Fruit fly (Drosophila melanogaster): Measurements from ENCODE around the gene kuk.

Gene kuk

DNA sequence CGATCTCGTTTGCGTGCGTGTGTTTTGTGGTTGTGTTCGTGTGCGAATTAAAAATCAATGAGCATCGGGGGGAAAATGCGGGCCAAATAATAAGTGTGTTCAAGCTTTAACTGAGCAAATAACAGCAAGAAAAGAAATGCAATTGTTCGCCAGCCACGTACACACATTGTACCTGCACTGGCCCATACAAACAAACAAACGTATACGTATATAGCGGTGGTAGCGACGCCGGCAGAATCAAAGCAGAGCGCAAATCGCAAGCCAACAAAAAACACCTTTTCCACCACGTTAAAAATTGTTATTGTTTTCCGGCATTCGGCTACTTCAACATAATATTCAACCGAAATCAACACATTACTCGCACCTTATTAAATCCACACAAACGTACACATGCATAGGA lies 25.5 kb upstream of the kuk start:
- TF ChIP-seq CG12155 (GFP tag; optimal IDR thresholded peaks at IDR 0.05), result no peak
- 0 out of 3 replicates have a peak, but pooled peaks have one; percentile 14 for TF ChIP-seq CG7963 (GFP tag; IDR thresholded peaks at IDR 0.05; ENCODE audit: partially characterized antibody)
- TF ChIP-seq CG2120 (GFP tag; optimal IDR thresholded peaks at IDR 0.05), result peak; percentile 20
- no peak for TF ChIP-seq CG32772 (GFP tag; IDR thresholded peaks at IDR 0.05)
- no peak for TF ChIP-seq CG11504 (tag; optimal IDR thresholded peaks at IDR 0.05)
- TF ChIP-seq CG9797 (GFP tag; optimal IDR thresholded peaks at IDR 0.05), result no peak
- peak; percentile 67 for TF ChIP-seq Adf1 (GFP tag; IDR thresholded peaks at IDR 0.05)
- 0 out of 3 replicates have a peak, but pooled peaks have one; percentile 3 for TF ChIP-seq HLH4C (GFP tag; IDR thresholded peaks at IDR 0.05; ENCODE audit: partially characterized antibody)
- TF ChIP-seq cg (GFP tag; optimal IDR thresholded peaks at IDR 0.05), result peak; percentile 55
- 0 out of 4 replicates have a peak, but pooled peaks have one; percentile 64 for TF ChIP-seq chinmo (GFP tag; IDR thresholded peaks at IDR 0.05; ENCODE audit: partially characterized antibody)
- no peak for TF ChIP-seq CG2202 (tag; optimal IDR thresholded peaks at IDR 0.05)
- no peak for TF ChIP-seq Dip2 (GFP tag; IDR thresholded peaks at IDR 0.05)
- TF ChIP-seq pum (GFP tag; optimal IDR thresholded peaks at IDR 0.05), result no peak
- no peak; the same call in 1 of the 2 replicates for TF ChIP-seq Rfx (GFP tag; IDR thresholded peaks at IDR 0.05)
- TF ChIP-seq corto (GFP tag; optimal IDR thresholded peaks at IDR 0.05), result no peak
- TF ChIP-seq Med (GFP tag), result peak; percentile 38

DNA sequence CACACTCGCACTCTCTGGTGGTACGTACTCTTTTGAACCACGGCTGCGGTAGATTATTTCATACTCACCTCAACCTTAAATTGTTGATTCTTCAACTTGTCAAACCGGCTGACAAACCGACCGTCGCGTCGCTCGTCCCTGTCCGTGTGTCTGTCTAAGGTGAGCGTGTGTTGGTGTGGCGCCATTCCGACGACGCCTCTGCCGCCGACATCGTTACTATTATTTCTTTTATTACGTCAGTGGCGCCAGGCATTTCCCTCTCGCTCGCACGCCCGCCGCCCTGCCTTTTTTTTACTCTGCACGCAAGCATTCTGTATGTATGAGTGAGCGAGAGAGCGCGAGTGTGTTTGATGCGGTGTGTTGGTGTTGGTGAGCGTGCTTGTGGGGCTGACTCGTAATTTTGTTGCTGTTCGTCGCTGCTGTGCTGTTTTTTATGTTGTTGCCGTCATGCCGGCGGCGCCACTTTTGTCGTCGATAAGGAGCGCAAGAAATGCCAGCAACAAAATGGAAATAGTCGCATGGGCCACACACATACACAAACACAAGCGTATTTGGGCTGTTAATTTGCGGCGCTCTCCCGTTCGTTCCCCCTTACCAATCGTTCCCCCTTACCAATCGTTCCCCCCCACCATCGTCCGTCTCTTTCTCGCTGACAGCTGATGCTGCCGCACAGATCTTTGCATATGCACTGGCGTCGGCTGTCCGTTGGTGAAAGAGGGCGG lies 23.7 kb upstream of the kuk start:
- no peak for TF ChIP-seq D19B (GFP tag; optimal IDR thresholded peaks at IDR 0.05)
- peak; percentile 15; the same call in 1 of the 2 replicates for TF ChIP-seq Bgb (GFP tag; IDR thresholded peaks at IDR 0.05; ENCODE audit: partially characterized antibody)
- peak; percentile 32 for TF ChIP-seq nau (GFP tag; optimal IDR thresholded peaks at IDR 0.05)
- no peak for TF ChIP-seq gsb-n (tag; optimal IDR thresholded peaks at IDR 0.05)
- peak; percentile 62 for TF ChIP-seq CG6765 (GFP tag; optimal IDR thresholded peaks at IDR 0.05)
- TF ChIP-seq ftz-f1 (GFP tag; optimal IDR thresholded peaks at IDR 0.05), result peak; percentile 86
- TF ChIP-seq Hr78 (GFP tag; optimal IDR thresholded peaks at IDR 0.05), result peak in 1 of 2 experiments; percentile 59
- TF ChIP-seq Abd-B (GFP tag; optimal IDR thresholded peaks at IDR 0.05), result peak; percentile 72
- TF ChIP-seq CG3847 (GFP tag; IDR thresholded peaks at IDR 0.05), result 0 out of 2 replicates have a peak, but pooled peaks have one; percentile 34
- no peak for TF ChIP-seq CG11085 (GFP tag; IDR thresholded peaks at IDR 0.05)
- TF ChIP-seq kni (GFP tag; optimal IDR thresholded peaks at IDR 0.05), result peak; percentile 99
- TF ChIP-seq CrebB (tag; optimal IDR thresholded peaks at IDR 0.05), result peak; percentile 31
- no peak for TF ChIP-seq ac (GFP tag; optimal IDR thresholded peaks at IDR 0.05)
- no peak for TF ChIP-seq GATAe (GFP tag; conservative IDR thresholded peaks at IDR 0.05)
- no peak for TF ChIP-seq Tbp (GFP tag; optimal IDR thresholded peaks at IDR 0.05)
- TF ChIP-seq CG9932 (GFP tag; IDR thresholded peaks at IDR 0.05), result peak; percentile 45; the same call in 1 of the 2 replicates
- no peak for TF ChIP-seq CG10654 (GFP tag; optimal IDR thresholded peaks at IDR 0.05)
- TF ChIP-seq caup (GFP tag; optimal IDR thresholded peaks at IDR 0.05; ENCODE audit: severe bottlenecking), result peak; percentile 56
- TF ChIP-seq sd (tag; optimal IDR thresholded peaks at IDR 0.05), result peak; percentile 99
- peak; percentile 59 for TF ChIP-seq twi (tag; optimal IDR thresholded peaks at IDR 0.05)
- TF ChIP-seq Doc3 (GFP tag; IDR thresholded peaks at IDR 0.05; ENCODE audit: partially characterized antibody), result 0 out of 3 replicates have a peak, but pooled peaks have one; percentile 26
- TF ChIP-seq CG10267 (tag; optimal IDR thresholded peaks at IDR 0.05), result no peak
- peak; percentile 95 for TF ChIP-seq CG10209 (GFP tag; optimal IDR thresholded peaks at IDR 0.05)
- peak; percentile 8 for TF ChIP-seq Dp (GFP tag; optimal IDR thresholded peaks at IDR 0.05)
- TF ChIP-seq Hand (GFP tag; optimal IDR thresholded peaks at IDR 0.05), result no peak
- 0 out of 2 replicates have a peak, but pooled peaks have one; percentile 15 for TF ChIP-seq ttk (GFP tag; IDR thresholded peaks at IDR 0.05)
- TF ChIP-seq E2f2 (GFP tag; IDR thresholded peaks at IDR 0.05), result peak; percentile 33; the same call in 1 of the 2 replicates
- peak; percentile 34 for TF ChIP-seq odd (GFP tag; optimal IDR thresholded peaks at IDR 0.05)
- no peak for TF ChIP-seq cato (GFP tag; optimal IDR thresholded peaks at IDR 0.05; ENCODE audit: borderline replicate concordance)
- peak in 1 of 2 experiments; percentile 67 for TF ChIP-seq crp (GFP tag; optimal IDR thresholded peaks at IDR 0.05)

Data from whole organism, embryonic.